Worm (Caenorhabditis elegans) whole organism, L4 larva: ENCODE measurements around the gene lro-1.

Source experiments
- nhr-6 ChIP-seq: fragments of 150-350 bp; optimal IDR thresholded peaks from 2 replicates; lab custom pipeline; 2014; ENCODE audit warnings: missing biosample characterization, missing genetic modification characterization
- unc-130 ChIP-seq: sonication (generic microtip); optimal IDR thresholded peaks from 2 replicates; lab custom pipeline; 2016; ENCODE audit warnings: missing genetic modification reagents, missing genetic modification characterization, missing compliant biosample characterization

ce11 chrX:6319546-6319945 is 47.7 kb downstream of the lro-1 start, which contains the start of gene chtb-3:
- no peak for TF ChIP-seq unc-130 (GFP tag; lab: Kevin White, UChicago)
- no peak for TF ChIP-seq nhr-6 (tag; lab: Kevin White, UChicago)
